Worm (Caenorhabditis elegans): ENCODE results near the gene H43E16.1.

H43E16.1 gene

DNA sequence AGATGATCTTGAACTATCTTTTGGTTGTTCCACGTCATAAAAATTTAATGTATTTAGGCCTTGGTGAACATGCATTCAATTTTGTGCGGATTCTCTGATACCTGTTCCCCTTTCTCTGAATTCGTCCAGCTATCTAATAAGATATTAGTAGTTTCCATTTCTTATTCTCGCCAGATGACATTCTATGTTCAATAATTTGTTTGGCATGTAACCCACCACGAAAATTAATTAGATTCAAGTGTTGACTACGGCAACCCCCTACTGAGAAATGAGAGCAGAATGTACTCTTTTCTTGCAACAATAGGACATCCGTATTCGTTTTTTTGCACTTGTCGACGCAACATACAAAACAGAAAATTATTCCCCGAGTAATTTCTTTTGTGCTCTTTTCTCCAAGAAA, 31.9 kb upstream of the H43E16.1 start:
- TF ChIP-seq ztf-29 (GFP tag; IDR thresholded peaks at IDR 0.05) (no peak), ztf-23 (GFP tag; IDR thresholded peaks at IDR 0.05) (no peak), flt-1 (GFP tag; IDR thresholded peaks at IDR 0.05) (no peak), klf-2 (GFP tag; conservative IDR thresholded peaks at IDR 0.05) (no peak), T22C8.4 (GFP tag; IDR thresholded peaks at IDR 0.05) (no peak)

DNA sequence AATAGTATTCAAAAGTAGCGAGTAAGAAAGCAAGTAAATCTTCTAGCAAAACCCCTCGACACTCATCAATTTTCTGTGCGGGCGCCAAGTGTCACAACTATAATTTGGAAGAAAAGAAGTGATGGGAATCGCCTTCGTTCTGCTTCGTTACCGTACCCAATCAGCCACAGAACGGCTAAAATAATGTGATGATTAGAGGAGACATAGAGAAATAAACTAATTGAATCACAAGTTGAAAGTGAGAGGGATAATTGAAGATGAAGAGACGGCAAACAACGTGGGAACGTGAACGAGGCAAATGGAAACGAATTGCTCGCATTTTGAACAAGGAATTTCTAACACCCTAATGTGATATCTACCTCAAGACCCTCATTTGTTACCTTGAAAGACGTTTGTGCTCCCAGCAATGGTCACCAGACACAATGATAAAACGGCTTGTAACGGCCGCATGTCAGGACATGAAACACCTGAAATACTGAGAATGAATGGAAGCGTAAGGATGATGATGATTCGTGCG, 31.4 kb upstream of the H43E16.1 start, which contains the start of gene T19D12.6:
TSS of gene T19D12.6 (minus strand) at position 467 of the 517 bp plus-strand sequence.
- TF ChIP-seq ztf-23 (GFP tag; IDR thresholded peaks at IDR 0.05) (no peak), tab-1 (GFP tag; IDR thresholded peaks at IDR 0.05) (no peak), ref-1 (GFP tag; conservative IDR thresholded peaks at IDR 0.05) (no peak), T22C8.4 (GFP tag; IDR thresholded peaks at IDR 0.05) (no peak), klf-2 (GFP tag; conservative IDR thresholded peaks at IDR 0.05) (no peak), cog-1 (tag; optimal IDR thresholded peaks at IDR 0.05) (no peak), med-1 (GFP tag; optimal IDR thresholded peaks at IDR 0.05; ENCODE audit: insufficient read depth) (no peak), flt-1 (GFP tag; IDR thresholded peaks at IDR 0.05) (no peak), ztf-29 (GFP tag; IDR thresholded peaks at IDR 0.05) (no peak)

DNA sequence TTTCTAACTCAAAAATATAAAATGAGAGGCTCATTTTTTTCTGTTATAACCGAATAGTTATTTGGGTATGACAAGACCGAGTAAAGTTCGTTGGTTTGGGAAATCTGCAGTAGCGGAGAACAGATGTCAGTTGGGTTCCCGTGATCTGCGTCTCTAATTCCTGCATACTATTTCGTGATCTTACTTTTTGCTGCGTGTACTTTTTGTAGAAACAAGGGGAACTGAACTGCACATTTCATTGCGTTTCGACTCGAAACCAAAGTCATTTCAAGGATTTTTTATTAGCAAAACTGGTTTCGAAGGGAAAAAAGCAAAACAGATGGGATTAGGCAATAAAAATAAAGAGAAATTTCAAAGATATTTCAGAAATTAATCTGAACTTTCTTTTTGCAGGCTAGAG, 27.2 kb upstream of the H43E16.1 start:
- TF ChIP-seq cog-1 (tag; optimal IDR thresholded peaks at IDR 0.05), result no peak
- no peak for TF ChIP-seq ztf-23 (GFP tag; IDR thresholded peaks at IDR 0.05)
- TF ChIP-seq T22C8.4 (GFP tag; IDR thresholded peaks at IDR 0.05), result no peak
- no peak for TF ChIP-seq tab-1 (GFP tag; IDR thresholded peaks at IDR 0.05)
- no peak for TF ChIP-seq ztf-29 (GFP tag; IDR thresholded peaks at IDR 0.05)
- no peak for TF ChIP-seq med-1 (GFP tag; optimal IDR thresholded peaks at IDR 0.05; ENCODE audit: insufficient read depth)
- TF ChIP-seq klf-2 (GFP tag; conservative IDR thresholded peaks at IDR 0.05), result no peak
- TF ChIP-seq flt-1 (GFP tag; IDR thresholded peaks at IDR 0.05), result no peak
- no peak for TF ChIP-seq ref-1 (GFP tag; conservative IDR thresholded peaks at IDR 0.05)

DNA sequence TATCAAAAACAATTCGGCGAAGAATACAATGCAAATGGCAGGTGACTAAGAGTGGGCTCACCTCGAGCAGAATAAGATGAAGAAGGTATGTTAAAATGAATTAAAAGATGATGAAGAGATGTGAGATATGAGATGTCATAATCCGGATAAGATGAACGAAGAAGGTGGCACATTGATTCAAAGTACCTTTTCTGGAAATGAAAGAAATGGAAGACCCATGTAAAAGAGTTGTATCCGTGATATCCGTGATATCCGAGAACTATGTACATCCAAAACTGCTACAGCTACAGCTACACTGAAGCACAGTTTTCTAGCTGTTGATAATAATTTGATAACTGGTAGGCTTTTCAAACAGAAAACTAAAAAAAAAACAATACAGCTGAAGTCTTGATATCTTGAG, 25.0 kb upstream of the H43E16.1 start, which contains the start of gene oig-8:
TSS of gene oig-8 (minus strand) at position 101 of the 400 bp plus-strand sequence.
- TF ChIP-seq cog-1 (tag; optimal IDR thresholded peaks at IDR 0.05), result no peak
- no peak for TF ChIP-seq flt-1 (GFP tag; IDR thresholded peaks at IDR 0.05)
- TF ChIP-seq ref-1 (GFP tag; conservative IDR thresholded peaks at IDR 0.05), result no peak
- no peak for TF ChIP-seq ztf-29 (GFP tag; IDR thresholded peaks at IDR 0.05)
- no peak for TF ChIP-seq med-1 (GFP tag; optimal IDR thresholded peaks at IDR 0.05; ENCODE audit: insufficient read depth)
- TF ChIP-seq klf-2 (GFP tag; conservative IDR thresholded peaks at IDR 0.05), result no peak

DNA sequence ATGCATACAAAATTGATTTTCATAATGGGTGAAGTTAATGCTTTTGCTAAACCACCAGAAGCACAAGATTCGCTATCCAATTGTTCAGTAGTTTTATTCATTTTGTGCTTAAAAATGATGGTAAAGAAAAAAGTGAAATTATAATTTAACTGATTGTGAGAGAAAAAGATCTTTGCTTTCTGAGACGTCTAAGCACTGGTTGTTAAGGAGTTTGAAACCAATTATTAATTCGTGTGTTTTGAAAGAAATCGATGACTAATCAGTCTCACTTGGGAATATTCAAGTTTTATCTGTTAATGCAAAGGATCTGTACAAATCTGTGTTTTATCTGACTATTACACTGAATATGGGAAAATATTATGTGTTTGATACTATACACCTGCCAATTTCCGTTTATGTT, 22.3 kb upstream of the H43E16.1 start, which contains the start of gene sra-26:
TSS of gene sra-26 (minus strand) at position 101 of the 400 bp plus-strand sequence.
- no peak for TF ChIP-seq med-1 (GFP tag; optimal IDR thresholded peaks at IDR 0.05; ENCODE audit: insufficient read depth)
- no peak for TF ChIP-seq tab-1 (GFP tag; IDR thresholded peaks at IDR 0.05)
- TF ChIP-seq klf-2 (GFP tag; conservative IDR thresholded peaks at IDR 0.05), result no peak
- no peak for TF ChIP-seq cog-1 (tag; optimal IDR thresholded peaks at IDR 0.05)

DNA sequence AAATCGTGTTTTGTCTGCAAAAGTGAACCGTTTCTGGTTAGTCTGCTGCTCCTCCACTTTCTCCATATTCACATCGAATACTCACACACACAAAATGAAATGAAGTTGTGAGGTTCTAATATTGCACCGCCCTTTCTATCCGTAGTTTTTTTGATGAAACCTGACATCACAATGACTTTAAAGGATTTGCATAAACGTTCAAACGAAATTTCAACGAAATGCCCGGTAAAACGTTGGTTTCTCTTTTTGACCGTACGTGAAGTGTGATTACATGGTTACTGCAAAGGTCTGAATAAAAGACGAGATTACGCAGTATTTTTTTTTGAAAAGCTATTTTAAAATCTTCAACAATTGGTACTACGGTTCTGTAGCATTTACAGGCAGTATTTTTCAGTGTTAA, 19.8 kb upstream of the H43E16.1 start, which contains the start of gene T19D12.9:
TSS of gene T19D12.9 (minus strand) at position 101 of the 400 bp plus-strand sequence.
- TF ChIP-seq tab-1 (GFP tag; IDR thresholded peaks at IDR 0.05) (no peak), T22C8.4 (GFP tag; IDR thresholded peaks at IDR 0.05) (no peak), ztf-23 (GFP tag; IDR thresholded peaks at IDR 0.05) (no peak), klf-2 (GFP tag; conservative IDR thresholded peaks at IDR 0.05) (no peak), med-1 (GFP tag; optimal IDR thresholded peaks at IDR 0.05; ENCODE audit: insufficient read depth) (no peak), cog-1 (tag; optimal IDR thresholded peaks at IDR 0.05) (no peak), ztf-29 (GFP tag; IDR thresholded peaks at IDR 0.05) (no peak), flt-1 (GFP tag; IDR thresholded peaks at IDR 0.05) (no peak), ref-1 (GFP tag; conservative IDR thresholded peaks at IDR 0.05) (no peak)

DNA sequence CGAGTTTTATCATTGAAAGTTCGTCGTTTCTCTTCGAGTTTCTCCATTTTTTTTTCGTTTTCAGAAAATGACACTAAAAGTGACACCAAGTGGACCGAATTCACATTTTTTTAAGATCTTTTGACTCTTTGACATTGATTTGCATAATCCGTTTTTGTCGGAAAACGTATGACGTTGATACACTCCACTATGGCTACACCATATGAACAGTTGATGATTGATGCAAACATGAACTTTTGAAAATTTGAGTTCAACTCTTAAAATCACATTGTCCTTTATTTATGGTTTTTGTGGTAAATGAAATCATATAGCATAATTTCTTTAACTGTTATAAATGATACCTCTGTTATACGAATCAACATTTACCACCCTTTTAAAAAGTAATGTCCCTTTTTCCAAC, 15.3 kb upstream of the H43E16.1 start, which contains the start of gene T19D12.10:
TSS of gene T19D12.10 (minus strand) at position 101 of the 400 bp plus-strand sequence.
- TF ChIP-seq T22C8.4 (GFP tag; IDR thresholded peaks at IDR 0.05), result no peak
- no peak for TF ChIP-seq ztf-23 (GFP tag; IDR thresholded peaks at IDR 0.05)
- no peak for TF ChIP-seq cog-1 (tag; optimal IDR thresholded peaks at IDR 0.05)
- TF ChIP-seq med-1 (GFP tag; optimal IDR thresholded peaks at IDR 0.05; ENCODE audit: insufficient read depth), result no peak
- no peak for TF ChIP-seq tab-1 (GFP tag; IDR thresholded peaks at IDR 0.05)
- TF ChIP-seq flt-1 (GFP tag; IDR thresholded peaks at IDR 0.05), result no peak
- no peak for TF ChIP-seq ztf-29 (GFP tag; IDR thresholded peaks at IDR 0.05)
- no peak for TF ChIP-seq klf-2 (GFP tag; conservative IDR thresholded peaks at IDR 0.05)
- TF ChIP-seq ref-1 (GFP tag; conservative IDR thresholded peaks at IDR 0.05), result no peak

DNA sequence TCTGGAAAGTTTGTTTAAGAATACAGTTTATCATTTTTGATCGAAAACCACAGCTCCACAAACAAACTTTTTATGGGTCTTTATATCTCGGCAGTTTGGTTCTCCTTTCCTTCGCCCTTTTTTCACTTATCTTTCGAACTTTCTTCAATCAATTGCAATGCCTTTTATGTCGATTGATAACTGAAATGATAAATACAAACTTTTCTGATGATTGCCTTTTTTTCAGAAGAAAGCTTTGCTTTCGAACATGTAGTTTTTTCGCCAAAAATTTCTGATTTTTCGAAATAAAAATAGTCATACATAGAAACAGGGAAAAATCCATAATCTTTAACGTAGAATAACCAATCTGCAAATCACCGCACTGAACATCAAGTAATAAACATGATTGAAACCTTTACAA, 12.9 kb upstream of the H43E16.1 start, which contains the start of gene T19D12.2:
TSS of gene T19D12.2 (plus strand) at position 125 of the 400 bp plus-strand sequence.
- TF ChIP-seq cog-1 (tag; optimal IDR thresholded peaks at IDR 0.05) (no peak), flt-1 (GFP tag; IDR thresholded peaks at IDR 0.05) (no peak), ztf-29 (GFP tag; IDR thresholded peaks at IDR 0.05) (no peak), klf-2 (GFP tag; conservative IDR thresholded peaks at IDR 0.05) (no peak)

DNA sequence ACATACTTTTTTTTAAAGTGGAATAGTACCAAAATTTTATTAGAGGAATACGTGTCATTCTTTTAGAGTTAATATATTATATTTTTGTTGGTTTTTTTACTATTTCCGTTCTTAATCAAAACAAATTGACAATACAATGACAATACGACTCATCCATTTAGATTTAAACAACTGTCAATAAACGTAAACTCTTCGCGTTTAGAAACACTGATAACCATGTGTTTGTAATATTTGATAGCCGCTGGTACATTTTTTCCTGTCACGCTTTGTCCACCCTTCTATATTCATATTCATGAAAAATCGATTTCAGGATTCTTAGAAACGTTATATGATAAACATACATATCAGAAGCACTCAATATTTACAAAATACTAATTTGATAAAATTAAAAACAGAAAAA, 10.3 kb upstream of the H43E16.1 start:
- no peak for TF ChIP-seq klf-2 (GFP tag; conservative IDR thresholded peaks at IDR 0.05)
- TF ChIP-seq ztf-29 (GFP tag; IDR thresholded peaks at IDR 0.05), result no peak
- TF ChIP-seq ztf-23 (GFP tag; IDR thresholded peaks at IDR 0.05), result no peak
- TF ChIP-seq tab-1 (GFP tag; IDR thresholded peaks at IDR 0.05), result no peak
- TF ChIP-seq flt-1 (GFP tag; IDR thresholded peaks at IDR 0.05), result no peak
- no peak for TF ChIP-seq T22C8.4 (GFP tag; IDR thresholded peaks at IDR 0.05)
- no peak for TF ChIP-seq cog-1 (tag; optimal IDR thresholded peaks at IDR 0.05)
- TF ChIP-seq med-1 (GFP tag; optimal IDR thresholded peaks at IDR 0.05; ENCODE audit: insufficient read depth), result no peak
- no peak for TF ChIP-seq ref-1 (GFP tag; conservative IDR thresholded peaks at IDR 0.05)

DNA sequence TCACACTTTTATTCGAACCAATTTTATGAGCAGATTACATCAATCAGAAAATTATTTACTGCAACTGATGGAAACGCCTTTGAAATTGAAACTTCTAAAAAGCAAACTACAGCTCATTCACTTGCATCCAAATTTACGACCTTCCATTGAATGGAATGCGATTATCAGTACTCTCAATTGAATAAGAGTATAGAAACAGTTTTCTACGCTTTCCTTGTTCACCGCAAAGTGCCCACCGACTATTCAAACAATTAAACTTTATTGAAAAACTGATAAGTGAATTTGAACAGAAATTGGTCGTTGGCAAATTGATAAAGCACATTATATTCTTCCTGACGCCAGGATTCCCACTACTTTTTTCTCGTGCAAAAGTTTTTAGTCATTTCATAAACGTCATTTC, 8.2 kb upstream of the H43E16.1 start:
- TF ChIP-seq ztf-23 (GFP tag; IDR thresholded peaks at IDR 0.05), result no peak
- no peak for TF ChIP-seq flt-1 (GFP tag; IDR thresholded peaks at IDR 0.05)

Data from whole organism, midembryonic.